Worm (Caenorhabditis elegans) whole organism, L2 larva: Measurements from ENCODE around the gene M88.3.

Experiments
- sma-3 ChIP-seq: sonication (generic microtip); optimal IDR thresholded peaks from 2 replicates; lab custom pipeline; 2016; ENCODE audit warnings: missing genetic modification reagents, missing genetic modification characterization, missing compliant biosample characterization
- unc-62 ChIP-seq: fragments of 150-350 bp; optimal IDR thresholded peaks from 2 replicates; lab custom pipeline; 2014; ENCODE audit warnings: missing biosample characterization, missing genetic modification reagents, missing genetic modification characterization
- zag-1 ChIP-seq: fragments of 150-350 bp; optimal IDR thresholded peaks from 2 replicates; lab custom pipeline; 2014; ENCODE audit warnings: missing biosample characterization, missing genetic modification characterization

- TF ChIP-seq unc-62 (GFP tag; lab: Kevin White, UChicago) (no peak), zag-1 (tag; lab: Kevin White, UChicago) (no peak), sma-3 (GFP tag; lab: Kevin White, UChicago) (peak; percentile 7)
These were observed 42.3 kb upstream of the M88.3 start, which contains the start of the genes F35G12.7 and smc-4 for ce11 chrIII:4587177-4587576.
